Fruit fly (Drosophila melanogaster) whole organism, embryonic: ENCODE measurements around the gene Sbds.

Experiments
- Bteb2 ChIP-seq: fragments of 200-800 bp; sonication (Bioruptor generic); optimal IDR thresholded peaks from 2 replicates; lab custom pipeline; 2016; ENCODE audit warnings: missing biosample characterization, missing genetic modification characterization
- CG11695 ChIP-seq: fragments of 200-800 bp; sonication (Bioruptor generic); IDR thresholded peaks from 3 replicates; pipeline ENCODE4 v1.3.6; 2022; ENCODE audit warnings: missing biosample characterization, missing genetic modification characterization
- CG11723 ChIP-seq: fragments of 200-800 bp; sonication (Bioruptor generic); optimal IDR thresholded peaks from 2 replicates; lab custom pipeline; 2017; ENCODE audit warnings: missing biosample characterization, mild to moderate bottlenecking, missing genetic modification characterization
- CG12071 ChIP-seq: fragments of 200-800 bp; sonication (Bioruptor generic); optimal IDR thresholded peaks from 3 replicates; lab custom pipeline; 2018; ENCODE audit warnings: missing biosample characterization, mild to moderate bottlenecking, missing genetic modification characterization
- CG12236 ChIP-seq: fragments of 200-800 bp; sonication (Bioruptor generic); optimal IDR thresholded peaks from 2 replicates; lab custom pipeline; 2016; ENCODE audit warnings: missing biosample characterization, missing genetic modification characterization
- CG15601 ChIP-seq: fragments of 200-800 bp; sonication (Bioruptor generic); optimal IDR thresholded peaks from 3 replicates; lab custom pipeline; 2019; ENCODE audit warnings: missing biosample characterization, mild to moderate bottlenecking, missing genetic modification characterization, moderate library complexity
- CG16815 ChIP-seq: fragments of 200-800 bp; sonication (Bioruptor generic); optimal IDR thresholded peaks from 3 replicates; lab custom pipeline; 2017; ENCODE audit warnings: missing biosample characterization, mild to moderate bottlenecking, missing genetic modification characterization
- CG17802 ChIP-seq: fragments of 200-800 bp; sonication (Bioruptor generic); optimal IDR thresholded peaks from 2 replicates; lab custom pipeline; 2018; ENCODE audit warnings: missing biosample characterization, mild to moderate bottlenecking, missing genetic modification characterization, moderate library complexity
- CG2120 ChIP-seq: fragments of 200-800 bp; sonication (Bioruptor generic); optimal IDR thresholded peaks from 3 replicates; lab custom pipeline; 2016; ENCODE audit warnings: missing biosample characterization, missing genetic modification characterization
- CG2875 ChIP-seq: fragments of 200-800 bp; sonication (Bioruptor generic); optimal IDR thresholded peaks from 2 replicates; lab custom pipeline; 2017; ENCODE audit warnings: missing biosample characterization, mild to moderate bottlenecking, missing genetic modification characterization, missing genetic modification reagents
- CG3847 ChIP-seq: fragments of 200-800 bp; sonication (Bioruptor generic); IDR thresholded peaks from 2 replicates; pipeline ENCODE4 v1.3.6; 2022; ENCODE audit warnings: missing biosample characterization, missing genetic modification characterization
- CG4404 ChIP-seq: fragments of 200-800 bp; sonication (Bioruptor generic); IDR thresholded peaks from 2 replicates; pipeline ENCODE4 v1.3.6; 2022; ENCODE audit warnings: missing biosample characterization, missing genetic modification characterization
- CG6254 ChIP-seq: fragments of 200-800 bp; sonication (Bioruptor generic); optimal IDR thresholded peaks from 3 replicates; lab custom pipeline; 2017; ENCODE audit warnings: mild to moderate bottlenecking, missing biosample characterization, missing genetic modification reagents, missing genetic modification characterization
- CG7745 ChIP-seq: fragments of 200-800 bp; sonication (Bioruptor generic); optimal IDR thresholded peaks from 2 replicates; lab custom pipeline; 2018; ENCODE audit warnings: missing biosample characterization, mild to moderate bottlenecking, missing genetic modification characterization, moderate library complexity
- CG8281 ChIP-seq: fragments of 200-800 bp; sonication (Bioruptor generic); optimal IDR thresholded peaks from 2 replicates; lab custom pipeline; 2018; ENCODE audit warnings: missing biosample characterization, mild to moderate bottlenecking, missing genetic modification characterization, moderate library complexity
- CG8290 ChIP-seq, 3 experiments: fragments of 200-800 bp; sonication (Bioruptor generic); optimal IDR thresholded peaks; 2 replicates each; lab custom pipeline; 2016 to 2019; ENCODE audit warnings: missing biosample characterization in 3 of 3, missing genetic modification characterization in 3 of 3, mild to moderate bottlenecking in 2 of 3, moderate library complexity in 1 of 3
- CG8924 ChIP-seq: fragments of 200-800 bp; optimal IDR thresholded peaks from 3 replicates; lab custom pipeline; 2019; ENCODE audit warnings: missing biosample characterization, mild to moderate bottlenecking, missing genetic modification characterization, moderate library complexity
- CG9609 ChIP-seq: fragments of 200-800 bp; sonication (Bioruptor generic); optimal IDR thresholded peaks from 3 replicates; lab custom pipeline; 2016; ENCODE audit warnings: missing biosample characterization, missing genetic modification characterization
- CTCF ChIP-seq: fragments of 200-800 bp; sonication (Bioruptor generic); optimal IDR thresholded peaks from 2 replicates; lab custom pipeline; 2017; ENCODE audit warnings: missing biosample characterization, mild to moderate bottlenecking, missing genetic modification characterization, moderate library complexity
- Chrac-16 ChIP-seq: fragments of 200-800 bp; sonication (Bioruptor generic); optimal IDR thresholded peaks from 3 replicates; lab custom pipeline; 2016; ENCODE audit warnings: missing biosample characterization, missing genetic modification characterization
- Dip3 ChIP-seq: fragments of 200-800 bp; sonication (Bioruptor generic); optimal IDR thresholded peaks from 3 replicates; lab custom pipeline; 2016; ENCODE audit warnings: missing biosample characterization, missing genetic modification characterization
- Doc2 ChIP-seq: fragments of 200-800 bp; sonication (Bioruptor generic); IDR thresholded peaks from 2 replicates; pipeline ENCODE4 v1.3.6; 2022; ENCODE audit warnings: missing biosample characterization, missing genetic modification characterization
- Eip74EF ChIP-seq, 2 experiments: fragments of 200-800 bp in 1 of 2; fragments of >200 bp in 1 of 2; sonication (Bioruptor generic) in 1 of 2; optimal IDR thresholded peaks; 2 replicates each; lab custom pipeline; 2017 to 2019; ENCODE audit warnings: missing biosample characterization in 2 of 2, missing genetic modification characterization in 2 of 2, mild to moderate bottlenecking in 1 of 2, moderate library complexity in 1 of 2
- HLH3B ChIP-seq: fragments of 200-800 bp; sonication (Bioruptor generic); IDR thresholded peaks from 2 replicates; pipeline ENCODE4 v1.3.6; 2022; ENCODE audit warnings: missing biosample characterization, missing genetic modification characterization
- HLHmδ ChIP-seq: fragments of 200-800 bp; sonication (Bioruptor generic); optimal IDR thresholded peaks from 2 replicates; lab custom pipeline; 2018; ENCODE audit warnings: missing biosample characterization, mild to moderate bottlenecking, missing genetic modification characterization, moderate library complexity
- HmgZ ChIP-seq: fragments of 200-800 bp; sonication (Bioruptor generic); optimal IDR thresholded peaks from 2 replicates; lab custom pipeline; 2018; ENCODE audit warnings: missing biosample characterization, mild to moderate bottlenecking, missing genetic modification characterization
- Hr3 ChIP-seq: fragments of 200-800 bp; sonication (Bioruptor generic); optimal IDR thresholded peaks from 3 replicates; lab custom pipeline; 2016; ENCODE audit warnings: missing biosample characterization, missing genetic modification characterization
- Mes4 ChIP-seq: fragments of 200-800 bp; sonication (Bioruptor generic); optimal IDR thresholded peaks from 2 replicates; lab custom pipeline; 2016; ENCODE audit warnings: missing biosample characterization, missing genetic modification characterization
- Rfx ChIP-seq: fragments of 200-800 bp; sonication (Bioruptor generic); IDR thresholded peaks from 2 replicates; pipeline ENCODE4 v1.3.6; 2022; ENCODE audit warnings: missing biosample characterization, missing genetic modification characterization
- Rx ChIP-seq: fragments of 200-800 bp; sonication (Bioruptor generic); IDR thresholded peaks from 2 replicates; pipeline ENCODE4 v1.3.6; 2022; ENCODE audit warnings: missing biosample characterization, missing genetic modification characterization
- Sin3A ChIP-seq: fragments of >200 bp; optimal IDR thresholded peaks from 2 replicates; lab custom pipeline; 2018
- Vsx1 ChIP-seq: fragments of 200-800 bp; sonication (Bioruptor generic); optimal IDR thresholded peaks from 2 replicates; lab custom pipeline; 2017; ENCODE audit warnings: missing biosample characterization, mild to moderate bottlenecking, missing genetic modification characterization, missing genetic modification reagents
- abd-A ChIP-seq: fragments of 200-800 bp; sonication (Bioruptor generic); optimal IDR thresholded peaks from 3 replicates; lab custom pipeline; 2019; ENCODE audit warnings: missing biosample characterization, mild to moderate bottlenecking, missing genetic modification characterization, moderate library complexity
- crc ChIP-seq: fragments of 200-800 bp; sonication (Bioruptor generic); optimal IDR thresholded peaks from 2 replicates; lab custom pipeline; 2016; ENCODE audit warnings: missing biosample characterization, missing genetic modification characterization
- disco-r ChIP-seq: fragments of 200-800 bp; sonication (Bioruptor generic); optimal IDR thresholded peaks from 2 replicates; lab custom pipeline; 2016; ENCODE audit warnings: missing biosample characterization, missing genetic modification characterization
- inv ChIP-seq: fragments of 200-800 bp; sonication (Bioruptor generic); IDR thresholded peaks from 2 replicates; pipeline ENCODE4 v1.3.6; 2022; ENCODE audit warnings: missing biosample characterization, missing genetic modification characterization; ENCODE audit not compliant: partially characterized antibody
- luna ChIP-seq: fragments of 200-800 bp; sonication (Bioruptor generic); optimal IDR thresholded peaks from 2 replicates; lab custom pipeline; 2016; ENCODE audit warnings: missing biosample characterization, missing genetic modification characterization
- mam ChIP-seq: fragments of 200-800 bp; sonication (Bioruptor generic); optimal IDR thresholded peaks from 3 replicates; lab custom pipeline; 2016; ENCODE audit warnings: missing biosample characterization, missing genetic modification characterization
- nom ChIP-seq: fragments of 200-800 bp; sonication (Bioruptor generic); optimal IDR thresholded peaks from 2 replicates; lab custom pipeline; 2017; ENCODE audit warnings: missing biosample characterization, missing genetic modification characterization, mild to moderate bottlenecking, moderate library complexity, missing genetic modification reagents
- org-1 ChIP-seq: fragments of 200-800 bp; sonication (Bioruptor generic); optimal IDR thresholded peaks from 2 replicates; lab custom pipeline; 2017; ENCODE audit warnings: missing biosample characterization, missing genetic modification characterization
- p53 ChIP-seq: fragments of 200-800 bp; sonication (Bioruptor generic); optimal IDR thresholded peaks from 2 replicates; lab custom pipeline; 2016; ENCODE audit warnings: missing biosample characterization, missing genetic modification characterization
- pan ChIP-seq, 4 experiments: fragments of >200 bp in 3 of 4; fragments of 200-800 bp in 1 of 4; sonication (Bioruptor generic) in 1 of 4; optimal IDR thresholded peaks in 3 of 4; IDR thresholded peaks in 1 of 4; 2 replicates each; pipeline versions ENCODE4 v1.3.6 to Lab custom; 2017 to 2022; ENCODE audit warnings: missing biosample characterization in 2 of 4, missing genetic modification characterization in 2 of 4, mixed read lengths in 1 of 4
- pfk ChIP-seq: fragments of 200-800 bp; sonication (Bioruptor generic); optimal IDR thresholded peaks from 2 replicates; lab custom pipeline; 2018; ENCODE audit warnings: missing biosample characterization, mild to moderate bottlenecking, missing genetic modification characterization, moderate library complexity
- phol ChIP-seq: fragments of 200-800 bp; sonication (Bioruptor generic); optimal IDR thresholded peaks from 3 replicates; lab custom pipeline; 2018; ENCODE audit warnings: missing biosample characterization, mild to moderate bottlenecking, missing genetic modification characterization, moderate library complexity
- rib ChIP-seq: fragments of 200-800 bp; sonication (Bioruptor generic); IDR thresholded peaks from 2 replicates; pipeline ENCODE4 v1.3.6; 2022; ENCODE audit warnings: missing biosample characterization, missing genetic modification characterization
- sens-2 ChIP-seq: fragments of 200-800 bp; sonication (Bioruptor generic); IDR thresholded peaks from 2 replicates; pipeline ENCODE4 v1.3.6; 2022; ENCODE audit warnings: missing biosample characterization, missing genetic modification characterization
- ssp ChIP-seq: fragments of 200-800 bp; sonication (Bioruptor generic); IDR thresholded peaks from 2 replicates; pipeline ENCODE4 v1.3.6; 2022; ENCODE audit warnings: missing biosample characterization, missing genetic modification characterization
- trh ChIP-seq: fragments of 200-800 bp; sonication (Bioruptor generic); optimal IDR thresholded peaks from 2 replicates; lab custom pipeline; 2016; ENCODE audit warnings: missing biosample characterization, missing genetic modification characterization
- zfh1 ChIP-seq: fragments of 200-800 bp; sonication (Bioruptor generic); IDR thresholded peaks from 3 replicates; pipeline ENCODE4 v1.3.6; 2022; ENCODE audit warnings: missing biosample characterization, missing genetic modification characterization

Sbds gene

dm6 chr3L:6708995-6709606 is 43.6 kb upstream of the Sbds start (continued):
- TF ChIP-seq CG8281 = peak; percentile 76
- TF ChIP-seq Chrac-16 (GFP tag; lab: Kevin White, UChicago) = peak; percentile 23
- TF ChIP-seq Rfx (GFP tag; lab: Robert Waterston, UW) = peak; percentile 95
- TF ChIP-seq CG15601 = peak; percentile 66
- peak; percentile 84 for TF ChIP-seq HLH3B
- no peak for TF ChIP-seq Sin3A
- peak; percentile 86 for TF ChIP-seq p53 (GFP tag; lab: Kevin White, UChicago)
- TF ChIP-seq phol = peak; percentile 71
- TF ChIP-seq CG8290 (GFP tag; optimal IDR thresholded peaks at IDR 0.05; lab: Kevin White, UChicago) = peak; percentile 69
- peak in 1 of 2 experiments; percentile 82 for TF ChIP-seq CG8290 (tag; optimal IDR thresholded peaks at IDR 0.05; lab: Kevin White, UChicago)
- no peak for TF ChIP-seq HLHmδ (GFP tag; lab: Kevin White, UChicago)
- peak; percentile 74 for TF ChIP-seq CG3847 (GFP tag; lab: Robert Waterston, UW)
- TF ChIP-seq luna (GFP tag; lab: Kevin White, UChicago) = peak; percentile 69
- TF ChIP-seq Vsx1 = peak; percentile 93
- peak; percentile 64 for TF ChIP-seq Mes4 (GFP tag; lab: Kevin White, UChicago)
- TF ChIP-seq CG6254 = peak; percentile 15
- TF ChIP-seq CG8924 (tag; lab: Kevin White, UChicago) = peak; percentile 12
- TF ChIP-seq sens-2 (GFP tag; lab: Robert Waterston, UW) = peak; percentile 90
- TF ChIP-seq inv = no peak
- peak; percentile 87 for TF ChIP-seq CG2875 (GFP tag; lab: Kevin White, UChicago)
- peak; percentile 71 for TF ChIP-seq CG11723 (GFP tag; lab: Kevin White, UChicago)
- TF ChIP-seq crc (GFP tag; lab: Kevin White, UChicago) = peak; percentile 31
- no peak for TF ChIP-seq pan (optimal IDR thresholded peaks at IDR 0.05; lab: Kevin White, UChicago)
- TF ChIP-seq pan (GFP tag; optimal IDR thresholded peaks at IDR 0.05 in 1 of 2, IDR thresholded peaks at IDR 0.05 in 1 of 2) = peak in 1 of 2 experiments; percentile 94
- TF ChIP-seq Hr3 (GFP tag; lab: Kevin White, UChicago) = peak; percentile 51
- peak; percentile 33; the same call in 1 of the 2 replicates for TF ChIP-seq ssp
- no peak; the same call in 1 of the 2 replicates for TF ChIP-seq rib (GFP tag; lab: Robert Waterston, UW)
- peak; percentile 92 for TF ChIP-seq CTCF
- TF ChIP-seq Rx = peak; percentile 82
- peak; percentile 26 for TF ChIP-seq CG12236 (GFP tag; lab: Kevin White, UChicago)
- peak; percentile 69 for TF ChIP-seq mam (GFP tag; lab: Kevin White, UChicago)
- TF ChIP-seq CG17802 = peak; percentile 75
- no peak for TF ChIP-seq nom (GFP tag; lab: Kevin White, UChicago)
- TF ChIP-seq Doc2 (GFP tag; lab: Robert Waterston, UW) = peak; percentile 49; the same call in 1 of the 2 replicates
- no peak for TF ChIP-seq abd-A (tag; lab: Kevin White, UChicago)
- TF ChIP-seq disco-r (GFP tag; lab: Kevin White, UChicago) = peak; percentile 90
- TF ChIP-seq pfk (GFP tag; lab: Kevin White, UChicago) = peak; percentile 75
- TF ChIP-seq CG7745 (tag; lab: Kevin White, UChicago) = no peak
- TF ChIP-seq CG11695 (GFP tag; lab: Robert Waterston, UW) = peak; percentile 66; the same call in 2 of the 3 replicates
- TF ChIP-seq org-1 (GFP tag; lab: Kevin White, UChicago) = peak; percentile 82
- TF ChIP-seq CG2120 = peak; percentile 61
- peak; percentile 89 for TF ChIP-seq zfh1 (GFP tag; lab: Robert Waterston, UW)
- TF ChIP-seq Eip74EF (GFP tag; optimal IDR thresholded peaks at IDR 0.05; lab: Kevin White, UChicago) = peak in 1 of 2 experiments; percentile 80
- TF ChIP-seq CG4404 (GFP tag; lab: Robert Waterston, UW) = no peak
- TF ChIP-seq CG9609 (GFP tag; lab: Kevin White, UChicago) = peak; percentile 26
- TF ChIP-seq HmgZ = peak; percentile 77
- peak; percentile 91 for TF ChIP-seq CG12071
- peak; percentile 66 for TF ChIP-seq Dip3
- TF ChIP-seq CG16815 = peak; percentile 30
- peak; percentile 77 for TF ChIP-seq Bteb2 (GFP tag; lab: Kevin White, UChicago)
- TF ChIP-seq trh (GFP tag; lab: Kevin White, UChicago) = peak; percentile 58
